Fruit fly (Drosophila melanogaster): Measurements from ENCODE around the gene CG43362.

The CG43362 gene

DNA sequence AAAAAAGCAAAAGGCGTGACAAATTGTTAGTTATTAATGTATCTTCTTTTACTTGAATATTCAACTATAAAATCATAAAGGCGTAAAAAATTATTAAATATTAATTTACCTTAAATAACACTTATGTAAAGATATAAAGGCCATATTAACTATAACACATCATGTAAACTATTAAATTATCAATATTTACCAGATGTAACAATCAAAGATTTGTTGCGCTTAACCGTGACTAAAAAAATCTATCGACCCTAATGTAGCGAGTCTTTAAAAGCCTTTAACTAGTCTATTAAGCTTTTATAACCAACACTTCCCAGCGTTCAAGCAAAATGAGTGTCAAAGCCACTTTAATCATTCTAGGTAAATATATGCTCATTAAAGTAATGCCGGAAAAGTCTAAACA is 960 bp upstream of the CG43362 start, which contains the start of gene Sfp36F (continued):
- TF ChIP-seq CG14710 (tag; optimal IDR thresholded peaks at IDR 0.05): no peak
- no peak for TF ChIP-seq CG18599 (GFP tag; optimal IDR thresholded peaks at IDR 0.05)

DNA sequence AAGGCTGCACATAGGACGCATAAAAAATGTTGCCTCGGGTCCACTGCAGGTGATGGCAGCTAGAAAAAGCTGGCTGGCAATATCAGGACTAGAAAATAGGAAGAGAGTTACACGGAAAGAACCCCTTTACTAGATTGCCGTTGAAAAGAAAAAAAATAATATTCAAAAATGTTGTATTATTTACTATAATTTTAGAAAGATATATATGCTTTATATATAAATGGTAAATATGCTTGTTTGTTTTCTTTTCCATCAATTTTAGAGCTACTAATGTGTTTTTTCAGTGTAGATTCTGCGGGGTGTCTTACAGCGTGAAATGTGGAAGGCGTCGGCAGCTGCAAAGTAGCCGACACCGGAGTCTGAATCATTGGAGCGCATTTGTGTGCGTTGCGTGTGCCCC is 4.1 kb downstream of the CG43362 start:
- TF ChIP-seq CG18262 (tag; optimal IDR thresholded peaks at IDR 0.05) (no peak), CTCF (GFP tag; optimal IDR thresholded peaks at IDR 0.05) (no peak), NfI (GFP tag; optimal IDR thresholded peaks at IDR 0.05) (no peak), prd (optimal IDR thresholded peaks at IDR 0.05) (no peak), prd (GFP tag; IDR thresholded peaks at IDR 0.05) (peak; percentile 68; the same call in 2 of the 3 replicates), CG9727 (GFP tag; optimal IDR thresholded peaks at IDR 0.05) (peak; percentile 34), CG17328 (GFP tag; IDR thresholded peaks at IDR 0.05) (0 out of 2 replicates have a peak, but pooled peaks have one; percentile 17), Abd-B (GFP tag; optimal IDR thresholded peaks at IDR 0.05) (peak; percentile 14), CG18599 (GFP tag; optimal IDR thresholded peaks at IDR 0.05) (no peak), CG31441 (GFP tag; IDR thresholded peaks at IDR 0.05) (peak; percentile 22; the same call in 1 of the 2 replicates), CG1603 (tag; optimal IDR thresholded peaks at IDR 0.05) (no peak), fd96Cb (tag; optimal IDR thresholded peaks at IDR 0.05) (peak; percentile 19), ranshi (GFP tag; IDR thresholded peaks at IDR 0.05) (0 out of 2 replicates have a peak, but pooled peaks have one; percentile 20), jumu (GFP tag; optimal IDR thresholded peaks at IDR 0.05) (no peak), CG15696 (tag; optimal IDR thresholded peaks at IDR 0.05) (peak; percentile 12), CG11504 (tag; optimal IDR thresholded peaks at IDR 0.05) (peak; percentile 35), E2f2 (GFP tag; IDR thresholded peaks at IDR 0.05) (no peak), CG12744 (GFP tag; optimal IDR thresholded peaks at IDR 0.05) (no peak), Sox102F (GFP tag; optimal IDR thresholded peaks at IDR 0.05) (peak; percentile 2), CG9932 (GFP tag; IDR thresholded peaks at IDR 0.05) (0 out of 2 replicates have a peak, but pooled peaks have one; percentile 4), CG5245 (GFP tag; optimal IDR thresholded peaks at IDR 0.05) (peak; percentile 38), CG9215 (GFP tag; IDR thresholded peaks at IDR 0.05) (no peak), croc (GFP tag; conservative IDR thresholded peaks at IDR 0.05) (peak; percentile 30; the same call in 1 of the 3 replicates), CG10267 (tag; optimal IDR thresholded peaks at IDR 0.05) (peak; percentile 39), Gsc (GFP tag; IDR thresholded peaks at IDR 0.05) (peak; percentile 13; the same call in 1 of the 2 replicates), lab (GFP tag; optimal IDR thresholded peaks at IDR 0.05) (peak; percentile 10), CG8359 (GFP tag; optimal IDR thresholded peaks at IDR 0.05; ENCODE audit: borderline replicate concordance) (no peak), tna (GFP tag; IDR thresholded peaks at IDR 0.05; ENCODE audit: partially characterized antibody) (no peak), dmrt99B (tag; optimal IDR thresholded peaks at IDR 0.05) (peak; percentile 24), CG8765 (GFP tag; IDR thresholded peaks at IDR 0.05) (no peak), lmd (GFP tag; IDR thresholded peaks at IDR 0.05) (0 out of 2 replicates have a peak, but pooled peaks have one; percentile 19), CG8478 (optimal IDR thresholded peaks at IDR 0.05) (no peak), Drgx (GFP tag; IDR thresholded peaks at IDR 0.05) (peak; percentile 20; the same call in 1 of the 2 replicates), CG4404 (GFP tag; IDR thresholded peaks at IDR 0.05) (peak; percentile 40; the same call in 1 of the 2 replicates), CG34422 (GFP tag; IDR thresholded peaks at IDR 0.05) (0 out of 3 replicates have a peak, but pooled peaks have one; percentile 13), dmrt11E (tag; optimal IDR thresholded peaks at IDR 0.05) (peak; percentile 16), CG32767 (GFP tag; IDR thresholded peaks at IDR 0.05) (no peak), zen (tag; optimal IDR thresholded peaks at IDR 0.05) (peak; percentile 50), abd-A (tag; optimal IDR thresholded peaks at IDR 0.05) (no peak), CG7271 (tag; optimal IDR thresholded peaks at IDR 0.05) (no peak), CG11723 (GFP tag; optimal IDR thresholded peaks at IDR 0.05) (no peak), Dip2 (GFP tag; IDR thresholded peaks at IDR 0.05) (no peak), CG7839 (tag; optimal IDR thresholded peaks at IDR 0.05) (peak; percentile 63), Lim3 (GFP tag; IDR thresholded peaks at IDR 0.05) (no peak), otp (GFP tag; IDR thresholded peaks at IDR 0.05) (no peak), CG12236 (GFP tag; optimal IDR thresholded peaks at IDR 0.05) (no peak)
